Worm (Caenorhabditis elegans): ENCODE results near the gene F56C3.7.
"Not testable (repeated sequence)": the region's sequence is repeated elsewhere in the genome, so short reads cannot be mapped to it uniquely, and the experiment has no call there.

DNA sequence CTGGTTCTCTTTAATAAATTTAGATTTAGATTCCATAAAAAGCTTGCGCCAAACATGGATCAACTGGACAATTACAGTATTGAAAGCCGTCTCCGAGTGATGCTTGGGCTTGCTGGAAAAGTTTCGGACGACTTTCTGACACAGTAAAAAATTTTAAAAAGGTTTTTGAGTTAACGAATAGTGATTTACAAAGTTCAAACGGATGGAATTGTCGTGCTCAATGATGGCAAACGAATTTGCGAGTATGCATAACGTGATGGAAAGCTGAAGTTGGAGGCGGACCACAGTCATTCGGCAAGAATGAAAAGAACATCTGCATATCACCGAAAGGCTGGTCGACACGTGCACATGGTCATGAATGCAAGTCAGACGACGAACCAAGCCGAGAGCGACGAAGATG lies 33.4 kb upstream of the F56C3.7 start, which contains the start of gene ZK402.1:
- TF ChIP-seq T22C8.4 (GFP tag; IDR thresholded peaks at IDR 0.05); cog-1 (tag; optimal IDR thresholded peaks at IDR 0.05); tab-1 (GFP tag; IDR thresholded peaks at IDR 0.05); flt-1 (GFP tag; IDR thresholded peaks at IDR 0.05); ref-1 (GFP tag; conservative IDR thresholded peaks at IDR 0.05): not testable (repeated sequence)

Data from whole organism, midembryonic.